Worm (Caenorhabditis elegans): ENCODE results near the gene oac-46.

DNA sequence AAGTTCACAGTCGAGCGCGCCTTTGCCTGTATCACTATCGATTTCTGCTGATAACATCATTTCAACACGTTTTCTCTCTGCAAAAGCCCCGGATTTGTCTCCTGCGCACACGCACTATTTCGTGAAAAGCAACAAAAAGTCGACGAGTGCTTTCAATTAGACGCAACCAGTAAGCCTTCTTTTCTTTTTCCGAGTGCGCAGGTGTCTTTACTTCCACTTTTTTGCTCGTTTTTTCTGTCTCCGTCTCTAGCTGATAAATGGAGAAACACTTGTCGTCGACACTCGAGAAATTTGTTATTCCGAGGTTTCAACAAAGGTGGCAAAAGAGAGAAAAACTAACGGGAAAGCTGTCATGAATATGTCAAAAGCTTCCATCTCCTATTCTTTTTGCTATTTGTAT, 39.7 kb upstream of the oac-46 start:
- TF ChIP-seq Y95B8A.8 (GFP tag; IDR thresholded peaks at IDR 0.05) (no peak), zim-3 (tag; optimal IDR thresholded peaks at IDR 0.05) (no peak), hrde-1 (tag; optimal IDR thresholded peaks at IDR 0.05; ENCODE audit: borderline replicate concordance) (no peak), F49E8.2 (tag; optimal IDR thresholded peaks at IDR 0.05; ENCODE audit: insufficient read depth) (no peak), ztf-22 (GFP tag; optimal IDR thresholded peaks at IDR 0.05) (no peak), akir-1 (GFP tag; optimal IDR thresholded peaks at IDR 0.05) (no peak), dox-1 (GFP tag; IDR thresholded peaks at IDR 0.05) (no peak), snpc-3.4 (tag; optimal IDR thresholded peaks at IDR 0.05) (no peak), pha-4 (tag; optimal IDR thresholded peaks at IDR 0.05) (no peak), snpc-4 (GFP tag; optimal IDR thresholded peaks at IDR 0.05) (no peak), snpc-4 (tag; optimal IDR thresholded peaks at IDR 0.05) (no peak)
